Worm (Caenorhabditis elegans) whole organism, L3 larva: ENCODE measurements around the gene W10G6.1.

ENCODE experiments used
- R02D3.7 ChIP-seq: fragments of 150-350 bp; optimal IDR thresholded peaks from 2 replicates; lab custom pipeline; 2014; ENCODE audit warnings: missing biosample characterization, missing genetic modification characterization
- ZK546.5 ChIP-seq: sonication (generic microtip); optimal IDR thresholded peaks from 2 replicates; lab custom pipeline; 2017; ENCODE audit warnings: missing biosample characterization, missing genetic modification characterization
- aly-2 ChIP-seq: fragments of 150-350 bp; optimal IDR thresholded peaks from 2 replicates; lab custom pipeline; 2014; ENCODE audit warnings: missing biosample characterization, missing genetic modification characterization
- ama-1 ChIP-seq: fragments of 150-350 bp; optimal IDR thresholded peaks from 2 replicates; lab custom pipeline; 2018
- ceh-16 ChIP-seq: sonication (generic microtip); optimal IDR thresholded peaks from 2 replicates; lab custom pipeline; 2017; ENCODE audit warnings: missing biosample characterization, missing genetic modification characterization
- ceh-28 ChIP-seq: fragments of 150-350 bp; optimal IDR thresholded peaks from 2 replicates; lab custom pipeline; 2014; ENCODE audit warnings: missing biosample characterization, missing genetic modification reagents, missing genetic modification characterization
- ceh-82 ChIP-seq: fragments of 150-350 bp; optimal IDR thresholded peaks from 2 replicates; lab custom pipeline; 2014; ENCODE audit warnings: missing biosample characterization, missing genetic modification characterization
- ceh-9 ChIP-seq: sonication (generic microtip); optimal IDR thresholded peaks from 2 replicates; lab custom pipeline; 2018; ENCODE audit warnings: missing biosample characterization, missing genetic modification characterization
- daf-12 ChIP-seq: fragments of 150-350 bp; optimal IDR thresholded peaks from 2 replicates; lab custom pipeline; 2014; ENCODE audit warnings: missing biosample characterization, missing genetic modification reagents, missing genetic modification characterization
- egl-27 ChIP-seq: sonication (generic microtip); optimal IDR thresholded peaks from 4 replicates; lab custom pipeline; 2017; ENCODE audit warnings: missing biosample characterization, missing genetic modification reagents, missing genetic modification characterization
- egl-5 ChIP-seq: fragments of 150-350 bp; optimal IDR thresholded peaks from 2 replicates; lab custom pipeline; 2017; ENCODE audit warnings: missing biosample characterization, missing genetic modification reagents, missing genetic modification characterization, inconsistent platforms
- elt-1 ChIP-seq: fragments of 150-350 bp; optimal IDR thresholded peaks from 2 replicates; lab custom pipeline; 2014; ENCODE audit warnings: missing biosample characterization, missing genetic modification characterization
- elt-2 ChIP-seq: sonication (generic microtip); optimal IDR thresholded peaks from 2 replicates; lab custom pipeline; 2016; ENCODE audit warnings: missing genetic modification reagents, mild to moderate bottlenecking, missing genetic modification characterization, missing compliant biosample characterization
- elt-3 ChIP-seq, 3 experiments: fragments of 150-350 bp in 1 of 3; sonication (generic microtip) in 2 of 3; optimal IDR thresholded peaks; 2 replicates in 2 of 3; 4 replicates in 1 of 3; lab custom pipeline; 2014 to 2017; ENCODE audit warnings: missing biosample characterization in 3 of 3, missing genetic modification characterization in 3 of 3
- eor-1 ChIP-seq, 2 experiments: fragments of 150-350 bp; optimal IDR thresholded peaks; 2 replicates each; lab custom pipeline; 2014 to 2018; ENCODE audit warnings: missing biosample characterization in 2 of 2, missing genetic modification characterization in 2 of 2
- fkh-10 ChIP-seq: sonication (generic microtip); optimal IDR thresholded peaks from 2 replicates; lab custom pipeline; 2017; ENCODE audit warnings: missing biosample characterization, missing genetic modification reagents, missing genetic modification characterization
- fkh-2 ChIP-seq: fragments of 150-350 bp; optimal IDR thresholded peaks from 2 replicates; lab custom pipeline; 2014; ENCODE audit warnings: missing biosample characterization, missing genetic modification reagents, missing genetic modification characterization
- fos-1 ChIP-seq: fragments of 150-350 bp; optimal IDR thresholded peaks from 2 replicates; lab custom pipeline; 2014; ENCODE audit warnings: missing biosample characterization, missing genetic modification characterization
- hmg-11 ChIP-seq: sonication (generic microtip); optimal IDR thresholded peaks from 2 replicates; lab custom pipeline; 2016; ENCODE audit warnings: missing genetic modification characterization, missing compliant biosample characterization
- jun-1 ChIP-seq: fragments of 150-350 bp; optimal IDR thresholded peaks from 2 replicates; lab custom pipeline; 2014; ENCODE audit warnings: missing biosample characterization, missing genetic modification reagents, missing genetic modification characterization
- lin-15B ChIP-seq: fragments of 150-350 bp; optimal IDR thresholded peaks from 2 replicates; lab custom pipeline; 2014; ENCODE audit warnings: missing biosample characterization, missing genetic modification characterization
- lin-39 ChIP-seq: fragments of 150-350 bp; optimal IDR thresholded peaks from 2 replicates; lab custom pipeline; 2018; ENCODE audit warnings: missing biosample characterization, missing genetic modification reagents, missing genetic modification characterization
- lsy-12 ChIP-seq: sonication (generic microtip); optimal IDR thresholded peaks from 2 replicates; lab custom pipeline; 2016; ENCODE audit warnings: mild to moderate bottlenecking, missing genetic modification characterization, missing compliant biosample characterization
- mdl-1 ChIP-seq: fragments of 150-350 bp; optimal IDR thresholded peaks from 2 replicates; lab custom pipeline; 2014; ENCODE audit warnings: missing biosample characterization, missing genetic modification characterization
- mml-1 ChIP-seq: fragments of 150-350 bp; sonication (generic microtip); optimal IDR thresholded peaks from 3 replicates; lab custom pipeline; 2014; ENCODE audit warnings: missing biosample characterization, missing genetic modification characterization
- nfya-1 ChIP-seq: sonication (generic microtip); optimal IDR thresholded peaks from 2 replicates; lab custom pipeline; 2017; ENCODE audit warnings: missing genetic modification characterization, mild to moderate bottlenecking, missing compliant biosample characterization, antibody characterized with exemption, moderate library complexity; ENCODE audit not compliant: insufficient read depth
- nhr-11 ChIP-seq: fragments of 150-350 bp; optimal IDR thresholded peaks from 2 replicates; lab custom pipeline; 2014; ENCODE audit warnings: missing biosample characterization, missing genetic modification characterization
- nhr-12 ChIP-seq: fragments of 150-350 bp; optimal IDR thresholded peaks from 2 replicates; lab custom pipeline; 2014; ENCODE audit warnings: missing biosample characterization, missing genetic modification characterization
- nhr-23 ChIP-seq: fragments of 150-350 bp; optimal IDR thresholded peaks from 2 replicates; lab custom pipeline; 2014; ENCODE audit warnings: missing biosample characterization, missing genetic modification reagents, missing genetic modification characterization
- nhr-237 ChIP-seq: fragments of 150-350 bp; optimal IDR thresholded peaks from 2 replicates; lab custom pipeline; 2014; ENCODE audit warnings: missing biosample characterization, missing genetic modification characterization
- nhr-25 ChIP-seq: sonication (generic microtip); optimal IDR thresholded peaks from 2 replicates; lab custom pipeline; 2017; ENCODE audit warnings: missing biosample characterization, missing genetic modification characterization
- nhr-28 ChIP-seq: fragments of 150-350 bp; optimal IDR thresholded peaks from 2 replicates; lab custom pipeline; 2014; ENCODE audit warnings: missing biosample characterization, missing genetic modification characterization
- nhr-43 ChIP-seq: sonication (generic microtip); optimal IDR thresholded peaks from 2 replicates; lab custom pipeline; 2016; ENCODE audit warnings: mild to moderate bottlenecking, missing genetic modification characterization, missing compliant biosample characterization; ENCODE audit not compliant: poor library complexity, severe bottlenecking
- nhr-67 ChIP-seq: fragments of 150-350 bp; optimal IDR thresholded peaks from 2 replicates; lab custom pipeline; 2014; ENCODE audit warnings: missing biosample characterization, missing genetic modification characterization
- nhr-76 ChIP-seq: fragments of 150-350 bp; sonication (generic microtip); optimal IDR thresholded peaks from 5 replicates; lab custom pipeline; 2014; ENCODE audit warnings: missing biosample characterization, missing genetic modification characterization
- nhr-77 ChIP-seq: fragments of 150-350 bp; optimal IDR thresholded peaks from 2 replicates; lab custom pipeline; 2014; ENCODE audit warnings: missing biosample characterization, missing genetic modification characterization
- pha-4 ChIP-seq: fragments of 150-350 bp; optimal IDR thresholded peaks from 2 replicates; lab custom pipeline; 2014; ENCODE audit warnings: missing biosample characterization, missing genetic modification reagents, missing genetic modification characterization
- pqm-1 ChIP-seq: fragments of 150-350 bp; optimal IDR thresholded peaks from 2 replicates; lab custom pipeline; 2017; ENCODE audit warnings: missing biosample characterization, missing genetic modification characterization, inconsistent platforms
- sea-2 ChIP-seq: fragments of 150-350 bp; sonication (generic microtip); optimal IDR thresholded peaks from 4 replicates; lab custom pipeline; 2014; ENCODE audit warnings: missing biosample characterization, missing genetic modification reagents, missing genetic modification characterization
- skn-1 ChIP-seq: fragments of 150-350 bp; optimal IDR thresholded peaks from 2 replicates; lab custom pipeline; 2014; ENCODE audit warnings: missing biosample characterization, missing genetic modification characterization
- snpc-4 ChIP-seq: fragments of 150-350 bp; optimal IDR thresholded peaks from 2 replicates; lab custom pipeline; 2014; ENCODE audit warnings: missing biosample characterization, missing genetic modification characterization
- tbx-2 ChIP-seq: sonication (generic microtip); optimal IDR thresholded peaks from 2 replicates; lab custom pipeline; 2016; ENCODE audit warnings: mild to moderate bottlenecking, missing genetic modification characterization, missing compliant biosample characterization
- unc-39 ChIP-seq: sonication (generic microtip); optimal IDR thresholded peaks from 4 replicates; lab custom pipeline; 2017; ENCODE audit warnings: missing biosample characterization, missing genetic modification characterization
- unc-62 ChIP-seq: fragments of 150-350 bp; sonication (generic microtip); optimal IDR thresholded peaks from 4 replicates; lab custom pipeline; 2014; ENCODE audit warnings: missing biosample characterization, missing genetic modification reagents, missing genetic modification characterization
- zag-1 ChIP-seq: fragments of 150-350 bp; optimal IDR thresholded peaks from 2 replicates; lab custom pipeline; 2014; ENCODE audit warnings: missing biosample characterization, missing genetic modification characterization
- ztf-11 ChIP-seq: fragments of 150-350 bp; optimal IDR thresholded peaks from 2 replicates; lab custom pipeline; 2014; ENCODE audit warnings: missing biosample characterization, missing genetic modification characterization
- ztf-4 ChIP-seq: fragments of 150-350 bp; optimal IDR thresholded peaks from 2 replicates; lab custom pipeline; 2014; ENCODE audit warnings: missing biosample characterization, missing genetic modification characterization

The W10G6.1 gene

ce11 chrX:16244764-16245244, at the start of gene W10G6.1:
Gene W10G6.1 (plus strand): TSS chrX:16245194.
- TF ChIP-seq nhr-23 (tag; lab: Kevin White, UChicago), result no peak
- TF ChIP-seq sea-2 (GFP tag; lab: Kevin White, UChicago), result no peak
- no peak for TF ChIP-seq pha-4
- TF ChIP-seq nhr-25 (tag; lab: Kevin White, UChicago), result no peak
- TF ChIP-seq, all 47 proteins: peak for 0

- TF ChIP-seq skn-1 (tag; lab: Kevin White, UChicago), result no peak
- TF ChIP-seq fkh-2 (tag; lab: Kevin White, UChicago), result no peak
- TF ChIP-seq ama-1 (lab: Kevin White, UChicago), result no peak
- no peak for TF ChIP-seq ceh-9 (tag; lab: Kevin White, UChicago)
Observed at ce11 chrX:16199200-16199764, 45.7 kb upstream of the W10G6.1 start, which contains the start of gene R11.3. Gene R11.3 (minus strand): TSS chrX:16199250.

- TF ChIP-seq tbx-2 (tag; lab: Kevin White, UChicago), result peak; percentile 80
- no peak for TF ChIP-seq nhr-76 (tag; lab: Kevin White, UChicago)
- no peak for TF ChIP-seq elt-3 (tag; optimal IDR thresholded peaks at IDR 0.05; lab: Kevin White, UChicago)
- peak; percentile 38 for TF ChIP-seq egl-5 (tag; lab: Kevin White, UChicago)
- TF ChIP-seq lin-15B, result peak; percentile 14
- no peak for TF ChIP-seq mml-1
- TF ChIP-seq unc-39 (tag; lab: Kevin White, UChicago), result no peak
- no peak for TF ChIP-seq ceh-9 (tag; lab: Kevin White, UChicago)
- TF ChIP-seq elt-2, result no peak
- no peak for TF ChIP-seq pqm-1 (tag; lab: Kevin White, UChicago)
- peak; percentile 4 for TF ChIP-seq ceh-82 (tag; lab: Kevin White, UChicago)
- TF ChIP-seq egl-27, result no peak
- no peak for TF ChIP-seq zag-1 (tag; lab: Kevin White, UChicago)
- TF ChIP-seq aly-2, result no peak
- TF ChIP-seq skn-1 (tag; lab: Kevin White, UChicago), result peak; percentile 31
- no peak for TF ChIP-seq R02D3.7 (tag; lab: Kevin White, UChicago)
- no peak for TF ChIP-seq fos-1
- no peak for TF ChIP-seq eor-1 (tag; optimal IDR thresholded peaks at IDR 0.05; lab: Kevin White, UChicago)
- no peak for TF ChIP-seq daf-12 (tag; lab: Kevin White, UChicago)
- TF ChIP-seq lsy-12 (tag; lab: Kevin White, UChicago), result no peak
- TF ChIP-seq nhr-28 (tag; lab: Kevin White, UChicago), result no peak
- no peak for TF ChIP-seq nhr-25 (tag; lab: Kevin White, UChicago)
- TF ChIP-seq hmg-11 (tag; lab: Kevin White, UChicago), result peak; percentile 30
- TF ChIP-seq lin-39, result peak; percentile 80
- no peak for TF ChIP-seq nhr-11
- no peak for TF ChIP-seq ZK546.5 (tag; lab: Kevin White, UChicago)
- peak; percentile 11 for TF ChIP-seq pha-4
- no peak for TF ChIP-seq elt-1 (tag; lab: Kevin White, UChicago)
- TF ChIP-seq unc-62, result no peak
- TF ChIP-seq jun-1 (tag; lab: Kevin White, UChicago), result no peak
- no peak for TF ChIP-seq ztf-11
- no peak for TF ChIP-seq ceh-16 (tag; lab: Kevin White, UChicago)
- TF ChIP-seq nfya-1 (tag; lab: Kevin White, UChicago), result peak; percentile 49
- TF ChIP-seq nhr-43 (tag; lab: Kevin White, UChicago), result no peak
- no peak for TF ChIP-seq mdl-1
- no peak for TF ChIP-seq nhr-77 (tag; lab: Kevin White, UChicago)
- TF ChIP-seq fkh-2 (tag; lab: Kevin White, UChicago), result no peak
- TF ChIP-seq fkh-10 (GFP tag; lab: Kevin White, UChicago), result peak; percentile 53
- TF ChIP-seq ama-1 (lab: Kevin White, UChicago), result no peak
- TF ChIP-seq nhr-23 (tag; lab: Kevin White, UChicago), result no peak
- no peak for TF ChIP-seq nhr-67 (tag; lab: Kevin White, UChicago)
- no peak for TF ChIP-seq sea-2 (GFP tag; lab: Kevin White, UChicago)
- TF ChIP-seq nhr-12 (tag; lab: Kevin White, UChicago), result no peak
- TF ChIP-seq ceh-28 (tag; lab: Kevin White, UChicago), result peak; percentile 72
- TF ChIP-seq ztf-4, result no peak
- no peak for TF ChIP-seq nhr-237 (tag; lab: Kevin White, UChicago)
- peak; percentile 44 for TF ChIP-seq snpc-4 (tag; lab: Kevin White, UChicago)
Observed at ce11 chrX:16202229-16202628, 42.8 kb upstream of the W10G6.1 start.
